Fruit fly (Drosophila melanogaster) whole organism, embryonic: ENCODE results near the gene CG7966.

ENCODE experiments used
- Bteb2 ChIP-seq: fragments of 200-800 bp; sonication (Bioruptor generic); optimal IDR thresholded peaks from 2 replicates; lab custom pipeline; 2016; ENCODE audit warnings: missing biosample characterization, missing genetic modification characterization
- CG10959 ChIP-seq: fragments of 200-800 bp; sonication (Bioruptor generic); IDR thresholded peaks from 2 replicates; pipeline ENCODE4 v1.3.6; 2022; ENCODE audit warnings: missing biosample characterization, missing genetic modification characterization
- CG11247 ChIP-seq: fragments of 200-800 bp; sonication (Bioruptor generic); IDR thresholded peaks from 2 replicates; pipeline ENCODE4 v1.3.6; 2022; ENCODE audit warnings: missing biosample characterization, missing genetic modification characterization
- CG12104 ChIP-seq: fragments of 200-800 bp; sonication (Bioruptor generic); optimal IDR thresholded peaks from 3 replicates; lab custom pipeline; 2016; ENCODE audit warnings: missing biosample characterization, missing genetic modification characterization
- CG12391 ChIP-seq: fragments of 200-800 bp; sonication (Bioruptor generic); optimal IDR thresholded peaks from 3 replicates; lab custom pipeline; 2018; ENCODE audit warnings: missing biosample characterization, mild to moderate bottlenecking, missing genetic modification characterization, moderate library complexity
- CG12744 ChIP-seq: fragments of 200-800 bp; sonication (Bioruptor generic); optimal IDR thresholded peaks from 2 replicates; lab custom pipeline; 2016; ENCODE audit warnings: missing biosample characterization, missing genetic modification characterization
- CG15011 ChIP-seq: fragments of 200-800 bp; sonication (Bioruptor generic); optimal IDR thresholded peaks from 3 replicates; lab custom pipeline; 2018; ENCODE audit warnings: missing biosample characterization, mild to moderate bottlenecking, missing genetic modification characterization
- CG1602 ChIP-seq: fragments of 200-800 bp; sonication (Bioruptor generic); optimal IDR thresholded peaks from 3 replicates; lab custom pipeline; 2016; ENCODE audit warnings: missing biosample characterization, missing genetic modification characterization
- CG1603 ChIP-seq: fragments of 200-800 bp; sonication (Bioruptor generic); optimal IDR thresholded peaks from 2 replicates; lab custom pipeline; 2019; ENCODE audit warnings: missing biosample characterization, mild to moderate bottlenecking, missing genetic modification characterization, moderate library complexity
- CG18476 ChIP-seq: fragments of 200-800 bp; sonication (Bioruptor generic); optimal IDR thresholded peaks from 2 replicates; lab custom pipeline; 2016; ENCODE audit warnings: missing biosample characterization, mild to moderate bottlenecking, missing genetic modification characterization
- CG2129 ChIP-seq: fragments of 200-800 bp; sonication (Bioruptor generic); IDR thresholded peaks from 2 replicates; pipeline ENCODE4 v1.3.6; 2022; ENCODE audit warnings: missing biosample characterization, missing genetic modification characterization; ENCODE audit not compliant: partially characterized antibody
- CG3163 ChIP-seq: fragments of 200-800 bp; sonication (Bioruptor generic); optimal IDR thresholded peaks from 3 replicates; lab custom pipeline; 2016; ENCODE audit warnings: missing biosample characterization, missing genetic modification characterization
- CG34376 ChIP-seq: fragments of 200-800 bp; sonication (Bioruptor generic); optimal IDR thresholded peaks from 2 replicates; lab custom pipeline; 2018; ENCODE audit warnings: missing biosample characterization, mild to moderate bottlenecking, missing genetic modification characterization
- CG4730 ChIP-seq: fragments of 200-800 bp; sonication (Bioruptor generic); IDR thresholded peaks from 2 replicates; pipeline ENCODE4 v1.3.6; 2022; ENCODE audit warnings: missing biosample characterization, missing genetic modification characterization
- CG6689 ChIP-seq: fragments of 200-800 bp; sonication (Bioruptor generic); IDR thresholded peaks from 2 replicates; pipeline ENCODE4 v1.3.6; 2022; ENCODE audit warnings: missing biosample characterization, missing genetic modification characterization
- CG6791 ChIP-seq: fragments of 200-800 bp; sonication (Bioruptor generic); IDR thresholded peaks from 3 replicates; pipeline ENCODE4 v1.3.6; 2022; ENCODE audit warnings: missing biosample characterization, missing genetic modification characterization; ENCODE audit not compliant: partially characterized antibody
- CG6854 ChIP-seq: fragments of 200-800 bp; sonication (Bioruptor generic); optimal IDR thresholded peaks from 3 replicates; lab custom pipeline; 2017; ENCODE audit warnings: missing biosample characterization, mild to moderate bottlenecking, missing genetic modification characterization
- CG7839 ChIP-seq: fragments of 200-800 bp; sonication (Bioruptor generic); optimal IDR thresholded peaks from 3 replicates; lab custom pipeline; 2018; ENCODE audit warnings: missing biosample characterization, mild to moderate bottlenecking, missing genetic modification characterization, moderate library complexity
- CG8765 ChIP-seq: fragments of 200-800 bp; sonication (Bioruptor generic); IDR thresholded peaks from 2 replicates; pipeline ENCODE4 v1.3.6; 2022; ENCODE audit warnings: missing biosample characterization, missing genetic modification characterization
- CG9817 ChIP-seq: fragments of 200-800 bp; sonication (Bioruptor generic); optimal IDR thresholded peaks from 2 replicates; lab custom pipeline; 2018; ENCODE audit warnings: missing biosample characterization, mild to moderate bottlenecking, missing genetic modification characterization, moderate library complexity
- CrebB ChIP-seq: fragments of 200-800 bp; sonication (Bioruptor generic); optimal IDR thresholded peaks from 3 replicates; lab custom pipeline; 2018; ENCODE audit warnings: missing biosample characterization, mild to moderate bottlenecking, missing genetic modification characterization
- Fer3 ChIP-seq: fragments of 200-800 bp; sonication (Bioruptor generic); optimal IDR thresholded peaks from 2 replicates; lab custom pipeline; 2018; ENCODE audit warnings: missing biosample characterization, mild to moderate bottlenecking, missing genetic modification characterization, moderate library complexity
- Gsc ChIP-seq: fragments of 200-800 bp; sonication (Bioruptor generic); IDR thresholded peaks from 2 replicates; pipeline ENCODE4 v1.3.6; 2022; ENCODE audit warnings: missing biosample characterization, missing genetic modification characterization
- Gug ChIP-seq: fragments of 200-800 bp; sonication (Bioruptor generic); IDR thresholded peaks from 4 replicates; pipeline ENCODE4 v1.3.6; 2022; ENCODE audit warnings: missing biosample characterization, missing genetic modification characterization
- Hmx ChIP-seq: fragments of 200-800 bp; sonication (Bioruptor generic); optimal IDR thresholded peaks from 2 replicates; lab custom pipeline; 2016; ENCODE audit warnings: missing biosample characterization, missing genetic modification characterization
- MESR4 ChIP-seq: fragments of 200-800 bp; sonication (Bioruptor generic); optimal IDR thresholded peaks from 2 replicates; lab custom pipeline; 2018; ENCODE audit warnings: missing biosample characterization, mild to moderate bottlenecking, missing genetic modification characterization, moderate library complexity
- Med ChIP-seq: fragments of 200-800 bp; sonication (Bioruptor generic); peaks from one replicate; lab custom pipeline; 2016; ENCODE audit warnings: missing biosample characterization, missing genetic modification characterization, mild to moderate bottlenecking, inconsistent platforms, moderate library complexity
- NK7.1 ChIP-seq: fragments of 200-800 bp; sonication (Bioruptor generic); optimal IDR thresholded peaks from 3 replicates; lab custom pipeline; 2016; ENCODE audit warnings: missing biosample characterization, missing genetic modification characterization
- TFAM ChIP-seq: fragments of 200-800 bp; sonication (Bioruptor generic); optimal IDR thresholded peaks from 2 replicates; lab custom pipeline; 2017; ENCODE audit warnings: missing biosample characterization, missing genetic modification characterization, inconsistent platforms
- Tbp ChIP-seq: fragments of >200 bp; optimal IDR thresholded peaks from 2 replicates; lab custom pipeline; 2018; ENCODE audit warnings: missing biosample characterization, missing genetic modification characterization
- abd-A ChIP-seq: fragments of 200-800 bp; sonication (Bioruptor generic); optimal IDR thresholded peaks from 3 replicates; lab custom pipeline; 2019; ENCODE audit warnings: missing biosample characterization, mild to moderate bottlenecking, missing genetic modification characterization, moderate library complexity
- bbx ChIP-seq: fragments of 200-800 bp; sonication (Bioruptor generic); IDR thresholded peaks from 2 replicates; pipeline ENCODE4 v1.3.6; 2022; ENCODE audit warnings: missing biosample characterization, missing genetic modification characterization; ENCODE audit not compliant: partially characterized antibody
- btn ChIP-seq: fragments of 200-800 bp; sonication (Bioruptor generic); optimal IDR thresholded peaks from 2 replicates; lab custom pipeline; 2016; ENCODE audit warnings: missing biosample characterization, missing genetic modification characterization
- cg ChIP-seq: fragments of 200-800 bp; sonication (Bioruptor generic); optimal IDR thresholded peaks from 3 replicates; lab custom pipeline; 2019; ENCODE audit warnings: missing biosample characterization, mild to moderate bottlenecking, missing genetic modification characterization, moderate library complexity
- danr ChIP-seq: fragments of 200-800 bp; sonication (Bioruptor generic); IDR thresholded peaks from 2 replicates; pipeline ENCODE4 v1.3.6; 2022; ENCODE audit warnings: missing biosample characterization, missing genetic modification characterization
- dm ChIP-seq: fragments of 200-800 bp; sonication (Bioruptor generic); optimal IDR thresholded peaks from 3 replicates; lab custom pipeline; 2016; ENCODE audit warnings: missing biosample characterization, missing genetic modification characterization
- dmrt99B ChIP-seq: fragments of 200-800 bp; sonication (Bioruptor generic); optimal IDR thresholded peaks from 2 replicates; lab custom pipeline; 2018; ENCODE audit warnings: missing biosample characterization, mild to moderate bottlenecking, missing genetic modification characterization, moderate library complexity
- fd96Cb ChIP-seq: fragments of 200-800 bp; sonication (Bioruptor generic); optimal IDR thresholded peaks from 2 replicates; lab custom pipeline; 2018; ENCODE audit warnings: missing biosample characterization, mild to moderate bottlenecking, missing genetic modification characterization, moderate library complexity
- inv ChIP-seq: fragments of 200-800 bp; sonication (Bioruptor generic); IDR thresholded peaks from 2 replicates; pipeline ENCODE4 v1.3.6; 2022; ENCODE audit warnings: missing biosample characterization, missing genetic modification characterization; ENCODE audit not compliant: partially characterized antibody
- lmd ChIP-seq: fragments of 200-800 bp; sonication (Bioruptor generic); IDR thresholded peaks from 2 replicates; pipeline ENCODE4 v1.3.6; 2022; ENCODE audit warnings: missing biosample characterization, missing genetic modification characterization
- nmo ChIP-seq: fragments of 200-800 bp; sonication (Bioruptor generic); optimal IDR thresholded peaks from 2 replicates; lab custom pipeline; 2018; ENCODE audit warnings: missing biosample characterization, mild to moderate bottlenecking, missing genetic modification characterization, moderate library complexity
- oc ChIP-seq: fragments of 200-800 bp; sonication (Bioruptor generic); optimal IDR thresholded peaks from 2 replicates; lab custom pipeline; 2018; ENCODE audit warnings: missing biosample characterization, mild to moderate bottlenecking, missing genetic modification characterization, moderate library complexity
- pzg ChIP-seq: fragments of 200-800 bp; sonication (Bioruptor generic); optimal IDR thresholded peaks from 3 replicates; lab custom pipeline; 2018; ENCODE audit warnings: missing biosample characterization, mild to moderate bottlenecking, missing genetic modification characterization, moderate library complexity
- sima ChIP-seq: fragments of 200-800 bp; sonication (Bioruptor generic); optimal IDR thresholded peaks from 2 replicates; lab custom pipeline; 2016; ENCODE audit warnings: missing biosample characterization, missing genetic modification characterization
- sob ChIP-seq: fragments of 200-800 bp; sonication (Bioruptor generic); IDR thresholded peaks from 2 replicates; pipeline ENCODE4 v1.3.6; 2022; ENCODE audit warnings: missing biosample characterization, missing genetic modification characterization
- sug ChIP-seq: fragments of 200-800 bp; optimal IDR thresholded peaks from 2 replicates; lab custom pipeline; 2019; ENCODE audit warnings: missing biosample characterization, mild to moderate bottlenecking, missing genetic modification characterization, moderate library complexity
- tap ChIP-seq: fragments of 200-800 bp; optimal IDR thresholded peaks from 3 replicates; lab custom pipeline; 2019; ENCODE audit warnings: missing biosample characterization, mild to moderate bottlenecking, missing genetic modification characterization, moderate library complexity
- twi ChIP-seq: fragments of 200-800 bp; optimal IDR thresholded peaks from 2 replicates; lab custom pipeline; 2019; ENCODE audit warnings: missing biosample characterization, mild to moderate bottlenecking, missing genetic modification characterization, moderate library complexity
- tx ChIP-seq: fragments of 200-800 bp; sonication (Bioruptor generic); optimal IDR thresholded peaks from 2 replicates; lab custom pipeline; 2016; ENCODE audit warnings: missing biosample characterization, missing genetic modification characterization
- wor ChIP-seq: fragments of 200-800 bp; sonication (Bioruptor generic); IDR thresholded peaks from 2 replicates; pipeline ENCODE4 v1.3.6; 2022; ENCODE audit warnings: missing biosample characterization, missing genetic modification characterization
- zen ChIP-seq: fragments of 200-800 bp; sonication (Bioruptor generic); optimal IDR thresholded peaks from 3 replicates; lab custom pipeline; 2018; ENCODE audit warnings: missing biosample characterization, mild to moderate bottlenecking, missing genetic modification characterization, moderate library complexity

The CG7966 gene

dm6 chr3R:13068022-13068421 lies 16.8 kb upstream of the CG7966 start (continued):
- TF ChIP-seq CG6689 (GFP tag; lab: Robert Waterston, UW) (peak; percentile 58), tap (tag; lab: Kevin White, UChicago) (peak; percentile 96), zen (peak; percentile 72), CG12104 (GFP tag; lab: Kevin White, UChicago) (peak; percentile 97), Gug (GFP tag; lab: Robert Waterston, UW) (0 out of 4 replicates have a peak, but pooled peaks have one; percentile 11), CG1603 (peak; percentile 96), CG15011 (GFP tag; lab: Kevin White, UChicago) (peak; percentile 95), twi (tag; lab: Kevin White, UChicago) (no peak), Gsc (GFP tag; lab: Robert Waterston, UW) (no peak), dmrt99B (tag; lab: Kevin White, UChicago) (peak; percentile 89), CG10959 (GFP tag; lab: Robert Waterston, UW) (peak; percentile 75), danr (peak; percentile 60), CG1602 (GFP tag; lab: Kevin White, UChicago) (peak; percentile 62), TFAM (GFP tag; lab: Kevin White, UChicago) (peak; percentile 91), CG6791 (GFP tag; lab: Robert Waterston, UW) (0 out of 3 replicates have a peak, but pooled peaks have one; percentile 28), tx (GFP tag; lab: Kevin White, UChicago) (peak; percentile 21), btn (GFP tag; lab: Kevin White, UChicago) (peak; percentile 84), CG4730 (GFP tag; lab: Robert Waterston, UW) (no peak), CG12744 (GFP tag; lab: Kevin White, UChicago) (peak; percentile 64), cg (GFP tag; lab: Kevin White, UChicago) (peak; percentile 33), sug (tag; lab: Kevin White, UChicago) (no peak), NK7.1 (GFP tag; lab: Kevin White, UChicago) (peak; percentile 62), CG9817 (tag; lab: Kevin White, UChicago) (peak; percentile 73), CG34376 (GFP tag; lab: Kevin White, UChicago) (no peak), oc (tag; lab: Kevin White, UChicago) (peak; percentile 96), CG7839 (tag; lab: Kevin White, UChicago) (peak; percentile 78), CG18476 (GFP tag; lab: Kevin White, UChicago) (peak; percentile 76), CG12391 (tag; lab: Kevin White, UChicago) (peak; percentile 85), fd96Cb (tag; lab: Kevin White, UChicago) (peak; percentile 90), sob (peak; percentile 77), CG2129 (GFP tag; lab: Robert Waterston, UW) (no peak), dm (GFP tag; lab: Kevin White, UChicago) (peak; percentile 1), CrebB (tag; lab: Kevin White, UChicago) (peak; percentile 84), inv (GFP tag; lab: Robert Waterston, UW) (no peak), pzg (GFP tag; lab: Kevin White, UChicago) (no peak), nmo (GFP tag; lab: Kevin White, UChicago) (peak; percentile 82), Bteb2 (peak; percentile 45), CG11247 (GFP tag; lab: Robert Waterston, UW) (peak; percentile 64), CG8765 (GFP tag; lab: Robert Waterston, UW) (no peak), CG6854 (peak; percentile 79), sima (peak; percentile 49), Fer3 (tag; lab: Kevin White, UChicago) (peak; percentile 85), Med (GFP tag; lab: Kevin White, UChicago) (peak; percentile 97), lmd (GFP tag; lab: Robert Waterston, UW) (peak; percentile 44), MESR4 (GFP tag; lab: Kevin White, UChicago) (peak; percentile 20), Tbp (GFP tag; lab: Kevin White, UChicago) (no peak), Hmx (no peak), CG3163 (GFP tag; lab: Kevin White, UChicago) (peak; percentile 52), abd-A (tag; lab: Kevin White, UChicago) (peak; percentile 82), wor (GFP tag; lab: Robert Waterston, UW) (no peak), bbx (GFP tag; lab: Robert Waterston, UW) (no peak)
